Worm (Caenorhabditis elegans) whole organism, young adult: ENCODE measurements around the gene Y54G2A.12.

Experiments used
- B0019.2 ChIP-seq: fragments of 200-800 bp; sonication (Bioruptor generic); conservative IDR thresholded peaks from 2 replicates; pipeline ENCODE4 v1.3.6; 2022; ENCODE audit warnings: missing genetic modification reagents, missing genetic modification characterization, missing compliant biosample characterization
- B0035.1 ChIP-seq: sonication (generic microtip); optimal IDR thresholded peaks from 2 replicates; lab custom pipeline; 2016; ENCODE audit warnings: missing genetic modification characterization, mild to moderate bottlenecking, missing compliant biosample characterization, missing genotype, missing genetic modification reagents
- B0336.3 ChIP-seq: fragments of 200-800 bp; sonication (Bioruptor generic); IDR thresholded peaks from 2 replicates; pipeline ENCODE4 v1.3.6; 2022; ENCODE audit warnings: missing genetic modification characterization, missing compliant biosample characterization
- C06A6.2 ChIP-seq: fragments of 200-800 bp; sonication (Bioruptor generic); conservative IDR thresholded peaks from 2 replicates; pipeline ENCODE4 v1.3.6; 2022; ENCODE audit warnings: missing genetic modification characterization, missing compliant biosample characterization
- F39B2.1 ChIP-seq: fragments of 200-800 bp; sonication (Bioruptor generic); IDR thresholded peaks from 2 replicates; pipeline ENCODE4 v1.3.6; 2022; ENCODE audit warnings: missing genetic modification reagents, missing genetic modification characterization, missing compliant biosample characterization
- F55B11.4 ChIP-seq: sonication (generic microtip); optimal IDR thresholded peaks from 2 replicates; lab custom pipeline; 2016; ENCODE audit warnings: missing compliant biosample characterization, missing genetic modification characterization, borderline replicate concordance; ENCODE audit not compliant: insufficient read depth
- K11D2.4 ChIP-seq: fragments of 200-800 bp; sonication (Bioruptor generic); IDR thresholded peaks from 2 replicates; pipeline ENCODE4 v1.3.6; 2022; ENCODE audit warnings: missing genetic modification reagents, missing genetic modification characterization, missing compliant biosample characterization
- K12H6.12 ChIP-seq: fragments of 200-800 bp; sonication (Bioruptor generic); optimal IDR thresholded peaks from 2 replicates; lab custom pipeline; 2018; ENCODE audit warnings: mild to moderate bottlenecking, missing genetic modification characterization, missing compliant biosample characterization
- T26A5.8 ChIP-seq: sonication (generic microtip); optimal IDR thresholded peaks from 2 replicates; lab custom pipeline; 2016; ENCODE audit warnings: missing genetic modification characterization, missing compliant biosample characterization
- ZK185.1 ChIP-seq: sonication (generic microtip); optimal IDR thresholded peaks from 2 replicates; lab custom pipeline; 2016; ENCODE audit warnings: mild to moderate bottlenecking, missing genetic modification characterization, missing compliant biosample characterization; ENCODE audit not compliant: poor library complexity, severe bottlenecking
- athp-1 ChIP-seq: sonication (generic microtip); optimal IDR thresholded peaks from 2 replicates; lab custom pipeline; 2017; ENCODE audit warnings: mild to moderate bottlenecking, missing genetic modification characterization, missing compliant biosample characterization
- attf-6 ChIP-seq: fragments of 200-800 bp; sonication (Bioruptor generic); IDR thresholded peaks from 2 replicates; pipeline ENCODE4 v1.3.6; 2022; ENCODE audit warnings: missing genetic modification reagents, missing genetic modification characterization, missing compliant biosample characterization
- cebp-1 ChIP-seq, 2 experiments: fragments of 200-800 bp in 1 of 2; sonication (Bioruptor generic) in 1 of 2; sonication (generic microtip) in 1 of 2; IDR thresholded peaks in 1 of 2; optimal IDR thresholded peaks in 1 of 2; 2 replicates each; pipeline versions ENCODE4 v1.3.6 to Lab custom; 2017 to 2022; ENCODE audit warnings: missing compliant biosample characterization in 2 of 2, missing genetic modification characterization in 2 of 2, mild to moderate bottlenecking in 1 of 2, missing genetic modification reagents in 1 of 2, moderate library complexity in 1 of 2
- ceh-79 ChIP-seq: sonication (generic microtip); optimal IDR thresholded peaks from 2 replicates; lab custom pipeline; 2017; ENCODE audit warnings: mild to moderate bottlenecking, missing genetic modification characterization, missing compliant biosample characterization
- ceh-91 ChIP-seq: fragments of 200-800 bp; sonication (Bioruptor generic); IDR thresholded peaks from 2 replicates; pipeline ENCODE4 v1.3.6; 2022; ENCODE audit warnings: missing genetic modification reagents, missing genetic modification characterization, missing compliant biosample characterization
- chd-7 ChIP-seq: sonication (generic microtip); optimal IDR thresholded peaks from 2 replicates; lab custom pipeline; 2016; ENCODE audit warnings: mild to moderate bottlenecking, missing genetic modification characterization, moderate library complexity, missing compliant biosample characterization
- die-1 ChIP-seq: sonication (generic microtip); optimal IDR thresholded peaks from 2 replicates; lab custom pipeline; 2016; ENCODE audit warnings: missing genotype, mild to moderate bottlenecking, missing genetic modification characterization, missing compliant biosample characterization
- dox-1 ChIP-seq: fragments of 200-800 bp; sonication (Bioruptor generic); IDR thresholded peaks from 2 replicates; pipeline ENCODE4 v1.3.6; 2022; ENCODE audit warnings: missing genetic modification reagents, missing genetic modification characterization, missing compliant biosample characterization
- egl-44 ChIP-seq: fragments of 200-800 bp; sonication (Bioruptor generic); IDR thresholded peaks from 2 replicates; pipeline ENCODE4 v1.3.6; 2022; ENCODE audit warnings: missing genetic modification reagents, missing genetic modification characterization, missing compliant biosample characterization
- fkh-3 ChIP-seq: sonication (generic microtip); optimal IDR thresholded peaks from 2 replicates; lab custom pipeline; 2016; ENCODE audit warnings: mild to moderate bottlenecking, missing genetic modification characterization, missing compliant biosample characterization
- him-1 ChIP-seq: sonication (generic microtip); optimal IDR thresholded peaks from 2 replicates; lab custom pipeline; 2016; ENCODE audit warnings: missing genotype, missing genetic modification reagents, missing genetic modification characterization, missing compliant biosample characterization
- hmg-20 ChIP-seq: fragments of 200-800 bp; sonication (Bioruptor generic); IDR thresholded peaks from 2 replicates; pipeline ENCODE4 v1.3.6; 2022; ENCODE audit warnings: missing genetic modification reagents, missing genetic modification characterization, missing compliant biosample characterization
- let-526 ChIP-seq: fragments of 200-800 bp; sonication (Bioruptor generic); IDR thresholded peaks from 2 replicates; pipeline ENCODE4 v1.3.6; 2022; ENCODE audit warnings: missing genetic modification reagents, missing genetic modification characterization, missing compliant biosample characterization
- let-607 ChIP-seq, 2 experiments: fragments of 200-800 bp in 1 of 2; sonication (Bioruptor generic) in 1 of 2; sonication (generic microtip) in 1 of 2; optimal IDR thresholded peaks; 2 replicates each; lab custom pipeline; 2016 to 2018; ENCODE audit warnings: mild to moderate bottlenecking in 2 of 2, missing compliant biosample characterization in 2 of 2, missing genetic modification characterization in 2 of 2, moderate library complexity in 2 of 2, missing genotype in 1 of 2
- lin-26 ChIP-seq: fragments of 200-800 bp; sonication (Bioruptor generic); IDR thresholded peaks from 2 replicates; pipeline ENCODE4 v1.3.6; 2022; ENCODE audit warnings: missing genetic modification reagents, missing genetic modification characterization, missing compliant biosample characterization
- lin-40 ChIP-seq: sonication (generic microtip); optimal IDR thresholded peaks from 2 replicates; lab custom pipeline; 2016; ENCODE audit warnings: missing genetic modification characterization, mild to moderate bottlenecking, missing compliant biosample characterization, missing genotype, missing genetic modification reagents
- lin-54 ChIP-seq: fragments of 200-800 bp; sonication (Bioruptor generic); optimal IDR thresholded peaks from 2 replicates; lab custom pipeline; 2018; ENCODE audit warnings: mild to moderate bottlenecking, missing genetic modification characterization, missing compliant biosample characterization
- lsl-1 ChIP-seq: fragments of 200-800 bp; sonication (Bioruptor generic); optimal IDR thresholded peaks from 2 replicates; lab custom pipeline; 2018; ENCODE audit warnings: mild to moderate bottlenecking, missing genetic modification characterization, moderate library complexity, missing compliant biosample characterization
- madf-10 ChIP-seq: sonication (generic microtip); optimal IDR thresholded peaks from 2 replicates; lab custom pipeline; 2016; ENCODE audit warnings: mild to moderate bottlenecking, missing genetic modification characterization, missing compliant biosample characterization
- madf-6 ChIP-seq: fragments of 200-800 bp; sonication (Bioruptor generic); IDR thresholded peaks from 2 replicates; pipeline ENCODE4 v1.3.6; 2022; ENCODE audit warnings: missing genetic modification reagents, missing genetic modification characterization, missing compliant biosample characterization
- mcd-1 ChIP-seq: fragments of 200-800 bp; sonication (Bioruptor generic); IDR thresholded peaks from 2 replicates; pipeline ENCODE4 v1.3.6; 2022; ENCODE audit warnings: missing genetic modification reagents, missing genetic modification characterization, missing compliant biosample characterization
- mes-4 ChIP-seq: sonication (generic microtip); optimal IDR thresholded peaks from 2 replicates; lab custom pipeline; 2016; ENCODE audit warnings: missing genotype, missing genetic modification characterization, missing compliant biosample characterization
- nhr-120 ChIP-seq: fragments of 200-800 bp; sonication (Bioruptor generic); IDR thresholded peaks from 2 replicates; pipeline ENCODE4 v1.3.6; 2022; ENCODE audit warnings: missing genetic modification characterization, missing compliant biosample characterization
- nhr-27 ChIP-seq: fragments of 200-800 bp; sonication (Bioruptor generic); optimal IDR thresholded peaks from 2 replicates; lab custom pipeline; 2018; ENCODE audit warnings: mild to moderate bottlenecking, missing genetic modification characterization, moderate library complexity, missing compliant biosample characterization
- nhr-90 ChIP-seq: sonication (generic microtip); optimal IDR thresholded peaks from 2 replicates; lab custom pipeline; 2016; ENCODE audit warnings: missing genotype, mild to moderate bottlenecking, missing genetic modification characterization, missing compliant biosample characterization
- rpc-1 ChIP-seq, 2 experiments: fragments of 150-350 bp in 1 of 2; sonication (generic microtip) in 1 of 2; optimal IDR thresholded peaks; 2 replicates each; lab custom pipeline; 2014 to 2018; ENCODE audit warnings: missing biosample characterization in 1 of 2, missing genetic modification characterization in 1 of 2, missing genetic modification reagents in 1 of 2, missing genotype in 1 of 2
- snpc-1.1 ChIP-seq: sonication (generic microtip); optimal IDR thresholded peaks from 2 replicates; lab custom pipeline; 2017; ENCODE audit warnings: missing genetic modification characterization, mild to moderate bottlenecking, missing compliant biosample characterization, antibody characterized with exemption, moderate library complexity, missing genotype, missing genetic modification reagents; ENCODE audit not compliant: insufficient read depth
- somi-1 ChIP-seq: fragments of 200-800 bp; sonication (Bioruptor generic); optimal IDR thresholded peaks from 2 replicates; lab custom pipeline; 2018; ENCODE audit warnings: mild to moderate bottlenecking, missing genetic modification characterization, missing compliant biosample characterization
- sptf-2 ChIP-seq: fragments of 200-800 bp; sonication (Bioruptor generic); optimal IDR thresholded peaks from 2 replicates; lab custom pipeline; 2018; ENCODE audit warnings: mild to moderate bottlenecking, missing genetic modification characterization, missing compliant biosample characterization
- tbp1 ChIP-seq: fragments of 200-800 bp; sonication (Bioruptor generic); optimal IDR thresholded peaks from 2 replicates; lab custom pipeline; 2018; ENCODE audit warnings: mild to moderate bottlenecking, missing genetic modification characterization, missing compliant biosample characterization
- zim-3 ChIP-seq: sonication (generic microtip); optimal IDR thresholded peaks from 2 replicates; lab custom pipeline; 2017; ENCODE audit warnings: mild to moderate bottlenecking, missing genetic modification characterization, moderate library complexity, missing compliant biosample characterization
- ztf-25 ChIP-seq: fragments of 200-800 bp; sonication (Bioruptor generic); IDR thresholded peaks from 2 replicates; pipeline ENCODE4 v1.3.6; 2022; ENCODE audit warnings: missing genetic modification reagents, missing genetic modification characterization, missing compliant biosample characterization
- ztf-28 ChIP-seq: fragments of 200-800 bp; sonication (Bioruptor generic); IDR thresholded peaks from 2 replicates; pipeline ENCODE4 v1.3.6; 2022; ENCODE audit warnings: missing genetic modification reagents, missing genetic modification characterization, missing compliant biosample characterization
- ztf-6 ChIP-seq: fragments of 200-800 bp; sonication (Bioruptor generic); IDR thresholded peaks from 2 replicates; pipeline ENCODE4 v1.3.6; 2022; ENCODE audit warnings: missing genetic modification reagents, missing genetic modification characterization, missing compliant biosample characterization

Y54G2A.12 gene

DNA sequence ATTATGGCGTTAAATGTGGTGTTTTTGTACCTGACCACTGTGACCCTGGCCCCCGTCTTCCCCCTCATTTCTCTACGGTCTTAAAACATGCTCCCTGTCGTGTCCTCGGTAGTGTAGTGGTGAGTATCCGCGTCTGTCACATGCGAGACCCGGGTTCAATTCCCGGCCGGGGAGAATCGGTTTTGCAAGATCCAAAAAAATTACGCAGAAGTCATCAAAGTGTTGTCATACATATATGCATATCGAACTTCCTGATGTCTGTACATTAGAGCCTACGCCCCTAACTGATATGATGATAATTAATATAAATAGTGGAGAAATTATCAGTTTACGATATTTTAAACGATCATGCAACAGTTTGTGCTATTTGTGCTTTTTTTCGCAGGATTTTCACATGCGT is 22.9 kb upstream of the Y54G2A.12 start, which contains the start of gene Y54G2A.45 (continued):
- TF ChIP-seq B0019.2 (GFP tag; lab: Robert Waterston, UW) = peak; percentile 34; the same call in 1 of the 2 replicates
- TF ChIP-seq die-1 (tag; lab: Kevin White, UChicago) = peak; percentile 81
- peak; percentile 94 for TF ChIP-seq tbp1 (GFP tag; lab: Kevin White, UChicago)
- peak; percentile 64 for TF ChIP-seq madf-6
- no peak for TF ChIP-seq F55B11.4 (tag; lab: Kevin White, UChicago)
- TF ChIP-seq mes-4 = peak; percentile 74
- TF ChIP-seq madf-10 (tag; lab: Kevin White, UChicago) = peak; percentile 86
- peak; percentile 92 for TF ChIP-seq dox-1
- TF ChIP-seq rpc-1 (optimal IDR thresholded peaks at IDR 0.05; lab: Kevin White, UChicago) = peak; percentile 93
- peak; percentile 95 for TF ChIP-seq rpc-1 (tag; optimal IDR thresholded peaks at IDR 0.05; lab: Kevin White, UChicago)
- peak; percentile 59 for TF ChIP-seq lsl-1 (GFP tag; lab: Kevin White, UChicago)
- TF ChIP-seq F39B2.1 (GFP tag; lab: Robert Waterston, UW) = no peak
- peak; percentile 83 for TF ChIP-seq B0336.3 (GFP tag; lab: Robert Waterston, UW)
- peak; percentile 44 to 65 for TF ChIP-seq let-607 (tag; optimal IDR thresholded peaks at IDR 0.05; lab: Kevin White, UChicago)

ce11 chrIV:2803652-2804051 is 21.0 kb upstream of the Y54G2A.12 start, which contains the start of gene Y54G2A.32:
Gene Y54G2A.32 (plus strand): TSS chrIV:2803952.
- TF ChIP-seq lin-54 = no peak
- TF ChIP-seq him-1 (tag; lab: Kevin White, UChicago) = no peak

DNA sequence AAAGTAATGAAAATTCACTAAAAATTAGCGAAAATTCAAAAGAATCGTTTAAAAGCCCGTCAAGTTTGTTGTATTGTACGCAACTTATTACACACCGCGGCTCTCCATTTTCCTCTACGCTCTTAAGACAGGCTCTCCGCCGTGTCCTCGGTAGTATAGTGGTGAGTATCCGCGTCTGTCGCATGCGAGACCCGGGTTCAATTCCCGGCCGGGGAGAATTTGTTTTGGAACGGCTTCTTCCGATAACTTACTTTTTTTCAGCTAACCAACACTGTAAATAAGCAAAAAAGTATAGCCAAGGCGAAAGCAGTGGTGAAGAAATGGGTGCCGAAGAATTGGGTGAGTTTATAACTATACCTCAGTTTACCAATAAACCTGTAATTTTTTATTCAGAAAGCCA is 19.6 kb upstream of the Y54G2A.12 start:
- TF ChIP-seq lin-40 (tag; lab: Kevin White, UChicago) = no peak
- TF ChIP-seq nhr-90 (tag; lab: Kevin White, UChicago) = peak; percentile 63
- 0 out of 2 replicates have a peak, but pooled peaks have one; percentile 31 for TF ChIP-seq ztf-6
- TF ChIP-seq ceh-79 = no peak
- TF ChIP-seq fkh-3 (tag; lab: Kevin White, UChicago) = no peak
- TF ChIP-seq hmg-20 (GFP tag; lab: Robert Waterston, UW) = peak; percentile 58; the same call in 1 of the 2 replicates
- TF ChIP-seq T26A5.8 (tag; lab: Kevin White, UChicago) = no peak
- TF ChIP-seq ztf-28 (GFP tag; lab: Robert Waterston, UW) = peak; percentile 43; the same call in 1 of the 2 replicates
- peak; percentile 22 for TF ChIP-seq chd-7 (tag; lab: Kevin White, UChicago)
- 0 out of 2 replicates have a peak, but pooled peaks have one; percentile 32 for TF ChIP-seq egl-44
- no peak for TF ChIP-seq C06A6.2 (GFP tag; lab: Robert Waterston, UW)
- peak; percentile 86 for TF ChIP-seq lin-26 (GFP tag; lab: Robert Waterston, UW)
- no peak for TF ChIP-seq let-526
- no peak for TF ChIP-seq cebp-1 (GFP tag; IDR thresholded peaks at IDR 0.05; lab: Robert Waterston, UW)
- TF ChIP-seq cebp-1 (tag; optimal IDR thresholded peaks at IDR 0.05; lab: Kevin White, UChicago) = peak; percentile 16
- TF ChIP-seq mes-4 = no peak
- no peak for TF ChIP-seq B0035.1 (tag; lab: Kevin White, UChicago)
- no peak for TF ChIP-seq K11D2.4
- TF ChIP-seq mcd-1 (GFP tag; lab: Robert Waterston, UW) = 0 out of 2 replicates have a peak, but pooled peaks have one; percentile 41
- TF ChIP-seq athp-1 (tag; lab: Kevin White, UChicago) = peak; percentile 37
- TF ChIP-seq snpc-1.1 (tag; lab: Kevin White, UChicago) = no peak
- TF ChIP-seq madf-10 (tag; lab: Kevin White, UChicago) = peak; percentile 33
- TF ChIP-seq lin-54 = peak; percentile 53
- TF ChIP-seq ztf-25 (GFP tag; lab: Robert Waterston, UW) = peak; percentile 87
- TF ChIP-seq zim-3 = peak; percentile 70
- TF ChIP-seq sptf-2 (GFP tag; lab: Kevin White, UChicago) = no peak
- TF ChIP-seq nhr-120 = no peak
- TF ChIP-seq K12H6.12 (tag; lab: Kevin White, UChicago) = no peak
- TF ChIP-seq somi-1 = no peak
- peak; percentile 52; the same call in 1 of the 2 replicates for TF ChIP-seq attf-6 (GFP tag; lab: Robert Waterston, UW)
- no peak for TF ChIP-seq nhr-27 (tag; lab: Kevin White, UChicago)
- TF ChIP-seq ZK185.1 (tag; lab: Kevin White, UChicago) = no peak
- TF ChIP-seq ceh-91 (GFP tag; lab: Robert Waterston, UW) = no peak
